Worm (Caenorhabditis elegans) whole organism, L1 larva: ENCODE measurements around the gene nas-8.

ENCODE experiments used
- C34B4.2 ChIP-seq: sonication (generic microtip); optimal IDR thresholded peaks from 2 replicates; lab custom pipeline; 2017; ENCODE audit warnings: mild to moderate bottlenecking, missing genetic modification characterization, missing compliant biosample characterization
- aha-1 ChIP-seq: fragments of 150-350 bp; optimal IDR thresholded peaks from 2 replicates; lab custom pipeline; 2014; ENCODE audit warnings: missing biosample characterization, missing genetic modification characterization
- alr-1 ChIP-seq: fragments of 200-800 bp; sonication (Bioruptor generic); optimal IDR thresholded peaks from 2 replicates; lab custom pipeline; 2018; ENCODE audit warnings: borderline replicate concordance, mild to moderate bottlenecking, missing genetic modification characterization, missing compliant biosample characterization
- blmp-1 ChIP-seq: fragments of 150-350 bp; optimal IDR thresholded peaks from 2 replicates; lab custom pipeline; 2014; ENCODE audit warnings: missing biosample characterization, missing genetic modification characterization
- ceh-63 ChIP-seq: fragments of 200-800 bp; sonication (Bioruptor generic); optimal IDR thresholded peaks from 2 replicates; lab custom pipeline; 2018; ENCODE audit warnings: mild to moderate bottlenecking, missing genetic modification characterization, missing compliant biosample characterization
- ceh-8 ChIP-seq: fragments of 200-800 bp; sonication (Bioruptor generic); optimal IDR thresholded peaks from 2 replicates; lab custom pipeline; 2018; ENCODE audit warnings: mild to moderate bottlenecking, missing genetic modification characterization, moderate library complexity, missing compliant biosample characterization
- ceh-82 ChIP-seq, 3 experiments: fragments of 150-350 bp in 1 of 3; sonication (generic microtip) in 2 of 3; optimal IDR thresholded peaks; 2 replicates each; lab custom pipeline; 2014 to 2017; ENCODE audit warnings: missing biosample characterization in 3 of 3, missing genetic modification characterization in 3 of 3
- ceh-90 ChIP-seq: sonication (generic microtip); optimal IDR thresholded peaks from 2 replicates; lab custom pipeline; 2016; ENCODE audit warnings: missing genetic modification characterization, missing compliant biosample characterization
- dsc-1 ChIP-seq: sonication (generic microtip); optimal IDR thresholded peaks from 2 replicates; lab custom pipeline; 2016; ENCODE audit warnings: mild to moderate bottlenecking, missing genetic modification characterization, missing compliant biosample characterization
- efl-1 ChIP-seq, 4 experiments: fragments of 150-350 bp; optimal IDR thresholded peaks in 3 of 4; peaks in 1 of 4; 1 replicate in 1 of 4; 2 replicates in 3 of 4; lab custom pipeline; 2014; ENCODE audit warnings: missing biosample characterization in 2 of 4, missing genetic modification characterization in 2 of 4, missing genetic modification reagents in 2 of 4
- egl-13 ChIP-seq: sonication (generic microtip); optimal IDR thresholded peaks from 2 replicates; lab custom pipeline; 2016; ENCODE audit warnings: missing genotype, missing genetic modification reagents, missing genetic modification characterization, missing compliant biosample characterization
- elt-3 ChIP-seq, 6 experiments: fragments of 150-350 bp in 1 of 6; sonication (generic microtip); optimal IDR thresholded peaks; 2 replicates each; lab custom pipeline; 2017 to 2018; ENCODE audit warnings: missing biosample characterization in 6 of 6, missing genetic modification characterization in 6 of 6, inconsistent platforms in 1 of 6
- fkh-10 ChIP-seq: sonication (generic microtip); optimal IDR thresholded peaks from 2 replicates; lab custom pipeline; 2017; ENCODE audit warnings: missing biosample characterization, missing genetic modification reagents, missing genetic modification characterization
- hlh-4 ChIP-seq: sonication (generic microtip); optimal IDR thresholded peaks from 2 replicates; lab custom pipeline; 2016; ENCODE audit warnings: mild to moderate bottlenecking, missing genetic modification characterization, missing compliant biosample characterization
- hpl-2 ChIP-seq: fragments of 150-350 bp; optimal IDR thresholded peaks from 2 replicates; lab custom pipeline; 2014; ENCODE audit warnings: missing biosample characterization, missing genetic modification reagents, missing genetic modification characterization
- jun-1 ChIP-seq: fragments of 150-350 bp; optimal IDR thresholded peaks from 2 replicates; lab custom pipeline; 2014; ENCODE audit warnings: missing biosample characterization, missing genetic modification reagents, missing genetic modification characterization
- lin-14 ChIP-seq: fragments of 200-800 bp; sonication (Bioruptor generic); optimal IDR thresholded peaks from 2 replicates; lab custom pipeline; 2018; ENCODE audit warnings: mild to moderate bottlenecking, missing genetic modification characterization, moderate library complexity, missing compliant biosample characterization
- lin-39 ChIP-seq: fragments of 150-350 bp; optimal IDR thresholded peaks from 2 replicates; lab custom pipeline; 2014; ENCODE audit warnings: missing biosample characterization, missing genetic modification reagents, missing genetic modification characterization
- mab-9 ChIP-seq: fragments of 200-800 bp; sonication (Bioruptor generic); IDR thresholded peaks from 2 replicates; pipeline ENCODE4 v1.3.6; 2022; ENCODE audit warnings: missing genetic modification reagents, missing genetic modification characterization, missing compliant biosample characterization
- mdl-1 ChIP-seq, 2 experiments: fragments of 150-350 bp; optimal IDR thresholded peaks; 2 replicates each; lab custom pipeline; 2014 to 2017; ENCODE audit warnings: missing biosample characterization in 2 of 2, missing genetic modification characterization in 2 of 2, inconsistent platforms in 1 of 2
- mef-2 ChIP-seq: fragments of 150-350 bp; optimal IDR thresholded peaks from 2 replicates; lab custom pipeline; 2014; ENCODE audit warnings: missing biosample characterization, missing genetic modification characterization
- mep-1 ChIP-seq: fragments of 150-350 bp; optimal IDR thresholded peaks from 2 replicates; lab custom pipeline; 2014; ENCODE audit warnings: missing biosample characterization, missing genetic modification characterization
- nhr-11 ChIP-seq: fragments of 150-350 bp; optimal IDR thresholded peaks from 2 replicates; lab custom pipeline; 2014; ENCODE audit warnings: missing biosample characterization, missing genetic modification characterization
- nhr-237 ChIP-seq: fragments of 150-350 bp; optimal IDR thresholded peaks from 2 replicates; lab custom pipeline; 2014; ENCODE audit warnings: missing biosample characterization, missing genetic modification characterization
- nhr-76 ChIP-seq: sonication (generic microtip); optimal IDR thresholded peaks from 2 replicates; lab custom pipeline; 2017; ENCODE audit warnings: missing biosample characterization, missing genetic modification characterization
- nhr-77 ChIP-seq: fragments of 150-350 bp; optimal IDR thresholded peaks from 2 replicates; lab custom pipeline; 2014; ENCODE audit warnings: missing biosample characterization, missing genetic modification characterization
- pqm-1 ChIP-seq: sonication (generic microtip); optimal IDR thresholded peaks from 3 replicates; lab custom pipeline; 2017; ENCODE audit warnings: missing biosample characterization, missing genetic modification characterization
- rnt-1 ChIP-seq: sonication (generic microtip); optimal IDR thresholded peaks from 2 replicates; lab custom pipeline; 2016; ENCODE audit warnings: mild to moderate bottlenecking, missing genetic modification characterization, moderate library complexity, missing compliant biosample characterization
- skn-1 ChIP-seq: fragments of 150-350 bp; optimal IDR thresholded peaks from 2 replicates; lab custom pipeline; 2014; ENCODE audit warnings: missing biosample characterization, missing genetic modification characterization
- snpc-4 ChIP-seq: fragments of 150-350 bp; optimal IDR thresholded peaks from 2 replicates; lab custom pipeline; 2014; ENCODE audit warnings: missing biosample characterization, missing genetic modification characterization
- sox-4 ChIP-seq: sonication (generic microtip); optimal IDR thresholded peaks from 2 replicates; lab custom pipeline; 2016; ENCODE audit warnings: missing genetic modification characterization, missing compliant biosample characterization
- sup-37 ChIP-seq: fragments of 200-800 bp; sonication (Bioruptor generic); optimal IDR thresholded peaks from 2 replicates; lab custom pipeline; 2018; ENCODE audit warnings: mild to moderate bottlenecking, missing genetic modification characterization, missing compliant biosample characterization
- swsn-7 ChIP-seq: sonication (generic microtip); optimal IDR thresholded peaks from 2 replicates; lab custom pipeline; 2016; ENCODE audit warnings: missing genetic modification characterization, missing compliant biosample characterization
- tbx-2 ChIP-seq: sonication (generic microtip); optimal IDR thresholded peaks from 2 replicates; lab custom pipeline; 2016; ENCODE audit warnings: missing genetic modification characterization, missing compliant biosample characterization
- tlp-1 ChIP-seq: fragments of 150-350 bp; optimal IDR thresholded peaks from 2 replicates; lab custom pipeline; 2014; ENCODE audit warnings: missing biosample characterization, missing genetic modification characterization
- unc-130 ChIP-seq: fragments of 150-350 bp; optimal IDR thresholded peaks from 2 replicates; lab custom pipeline; 2017; ENCODE audit warnings: missing biosample characterization, missing genetic modification characterization, inconsistent platforms
- unc-62 ChIP-seq: fragments of 150-350 bp; optimal IDR thresholded peaks from 2 replicates; lab custom pipeline; 2014; ENCODE audit warnings: missing biosample characterization, missing genetic modification reagents, missing genetic modification characterization
- unc-98 ChIP-seq: fragments of 200-800 bp; sonication (Bioruptor generic); IDR thresholded peaks from 2 replicates; pipeline ENCODE4 v1.3.6; 2022; ENCODE audit warnings: missing genetic modification characterization, missing compliant biosample characterization
- vab-15 ChIP-seq: sonication (generic microtip); optimal IDR thresholded peaks from 2 replicates; lab custom pipeline; 2017; ENCODE audit warnings: missing genotype, mild to moderate bottlenecking, missing genetic modification characterization, missing compliant biosample characterization
- zag-1 ChIP-seq: fragments of 150-350 bp; optimal IDR thresholded peaks from 2 replicates; lab custom pipeline; 2014; ENCODE audit warnings: missing biosample characterization, missing genetic modification characterization
- zip-4 ChIP-seq: fragments of 200-800 bp; sonication (Bioruptor generic); optimal IDR thresholded peaks from 2 replicates; lab custom pipeline; 2018; ENCODE audit warnings: mild to moderate bottlenecking, missing genetic modification characterization, moderate library complexity, missing compliant biosample characterization
- ztf-11 ChIP-seq, 2 experiments: sonication (generic microtip); optimal IDR thresholded peaks; 2 replicates each; lab custom pipeline; 2016 to 2017; ENCODE audit warnings: missing genetic modification characterization in 2 of 2, missing biosample characterization in 1 of 2, missing compliant biosample characterization in 1 of 2

The nas-8 gene

DNA sequence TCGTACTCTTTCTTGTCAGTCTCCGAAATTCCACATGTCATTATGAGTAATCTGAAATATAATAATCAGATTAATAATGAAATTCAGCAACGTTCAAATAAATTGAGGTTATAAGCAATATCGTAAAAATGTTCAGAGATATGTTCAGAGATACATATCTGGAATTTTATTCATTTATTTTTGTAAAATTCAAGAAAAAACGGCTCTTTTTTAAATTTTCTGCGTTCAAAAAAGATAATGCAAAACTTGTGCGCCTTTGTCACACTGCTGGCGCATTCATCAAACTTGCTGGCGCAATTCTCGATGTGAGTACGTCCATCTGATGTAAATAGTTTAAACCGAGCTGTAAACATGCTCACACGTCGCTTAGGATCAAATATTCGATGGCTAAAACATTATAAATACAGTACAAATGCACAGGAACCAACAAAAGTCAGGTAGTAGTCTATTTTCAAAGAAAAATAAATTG, 11.5 kb upstream of the nas-8 start, which contains the start of the genes rde-8 and ZC477.3 (continued):
- TF ChIP-seq alr-1 (tag; lab: Kevin White, UChicago) (no peak), snpc-4 (peak; percentile 80), skn-1 (tag; lab: Kevin White, UChicago) (peak; percentile 74), unc-98 (GFP tag; lab: Robert Waterston, UW) (no peak), zip-4 (GFP tag; lab: Kevin White, UChicago) (peak; percentile 45), ceh-8 (GFP tag; lab: Kevin White, UChicago) (no peak), sup-37 (GFP tag; lab: Kevin White, UChicago) (peak; percentile 53), C34B4.2 (no peak), mab-9 (GFP tag; lab: Robert Waterston, UW) (peak; percentile 23; the same call in 1 of the 2 replicates), efl-1 (optimal IDR thresholded peaks at IDR 0.05; lab: Kevin White, UChicago) (peak; percentile 76 to 83), efl-1 (GFP tag; optimal IDR thresholded peaks at IDR 0.05 in 1 of 2; lab: Kevin White, UChicago) (peak; percentile 76 to 97), jun-1 (tag; lab: Kevin White, UChicago) (peak; percentile 65), hlh-4 (tag; lab: Kevin White, UChicago) (no peak), mdl-1 (tag; optimal IDR thresholded peaks at IDR 0.05; lab: Kevin White, UChicago) (peak in 1 of 2 experiments; percentile 62), swsn-7 (peak; percentile 85), blmp-1 (tag; lab: Kevin White, UChicago) (peak; percentile 57), ceh-90 (no peak), dsc-1 (tag; lab: Kevin White, UChicago) (peak; percentile 83), egl-13 (tag; lab: Kevin White, UChicago) (peak; percentile 57), tlp-1 (no peak), ceh-63 (no peak), lin-14 (no peak), pqm-1 (tag; lab: Kevin White, UChicago) (no peak), mef-2 (tag; lab: Kevin White, UChicago) (no peak), unc-130 (tag; lab: Kevin White, UChicago) (peak; percentile 67), ceh-82 (tag; optimal IDR thresholded peaks at IDR 0.05; lab: Kevin White, UChicago) (peak; percentile 46 to 85 (median 55)), elt-3 (tag; optimal IDR thresholded peaks at IDR 0.05; lab: Kevin White, UChicago) (peak in 2 of 6 experiments; percentile 0 to 3), sox-4 (tag; lab: Kevin White, UChicago) (peak; percentile 49), nhr-11 (tag; lab: Kevin White, UChicago) (peak; percentile 37), ztf-11 (tag; optimal IDR thresholded peaks at IDR 0.05; lab: Kevin White, UChicago) (peak in 1 of 2 experiments; percentile 19), aha-1 (no peak), mep-1 (tag; lab: Kevin White, UChicago) (peak; percentile 94), hpl-2 (GFP tag; lab: Kevin White, UChicago) (no peak), unc-62 (GFP tag; lab: Kevin White, UChicago) (no peak), fkh-10 (GFP tag; lab: Kevin White, UChicago) (no peak), tbx-2 (tag; lab: Kevin White, UChicago) (peak; percentile 85), nhr-77 (tag; lab: Kevin White, UChicago) (peak; percentile 5), lin-39 (tag; lab: Kevin White, UChicago) (peak; percentile 64), nhr-237 (tag; lab: Kevin White, UChicago) (no peak)

DNA sequence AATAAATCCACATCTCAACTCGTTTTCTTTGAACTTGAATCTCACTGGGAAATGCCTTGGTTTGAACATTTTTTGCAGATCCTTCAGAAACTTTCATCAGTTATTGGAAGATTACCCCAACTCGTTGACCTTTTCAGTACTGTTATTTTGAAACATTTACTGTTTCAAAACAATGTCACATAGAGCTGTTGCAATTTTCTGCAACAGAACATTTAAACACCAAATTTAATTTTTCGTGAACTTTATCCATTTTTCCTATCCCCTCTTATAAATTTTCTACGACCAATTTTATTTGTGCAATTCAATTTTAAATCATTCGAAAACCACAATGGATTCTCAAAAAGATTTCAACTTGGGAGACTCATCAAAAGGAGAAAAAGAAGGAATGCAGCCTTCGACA, 6.8 kb upstream of the nas-8 start, which contains the start of gene ZC477.2:
TSS of gene ZC477.2 (plus strand) at position 301 of the 400 bp plus-strand sequence.
- no peak for TF ChIP-seq unc-62 (GFP tag; lab: Kevin White, UChicago)
- TF ChIP-seq jun-1 (tag; lab: Kevin White, UChicago), result no peak
- TF ChIP-seq rnt-1 (tag; lab: Kevin White, UChicago), result no peak
- no peak for TF ChIP-seq vab-15 (tag; lab: Kevin White, UChicago)
- TF ChIP-seq nhr-76, result no peak
- TF ChIP-seq snpc-4, result no peak
- TF ChIP-seq sox-4 (tag; lab: Kevin White, UChicago), result no peak
- TF ChIP-seq dsc-1 (tag; lab: Kevin White, UChicago), result no peak
- TF ChIP-seq mep-1 (tag; lab: Kevin White, UChicago), result no peak
- no peak for TF ChIP-seq zag-1 (tag; lab: Kevin White, UChicago)
- TF ChIP-seq sup-37 (GFP tag; lab: Kevin White, UChicago), result no peak
- no peak for TF ChIP-seq hpl-2 (GFP tag; lab: Kevin White, UChicago)
- TF ChIP-seq blmp-1 (tag; lab: Kevin White, UChicago), result no peak
